Worm (Caenorhabditis elegans) whole organism, L2 larva: ENCODE results near the gene nra-1.

Source experiments
- ZK546.5 ChIP-seq: sonication (generic microtip); optimal IDR thresholded peaks from 2 replicates; lab custom pipeline; 2017; ENCODE audit warnings: missing biosample characterization, missing genetic modification characterization
- ceh-16 ChIP-seq: fragments of 150-350 bp; optimal IDR thresholded peaks from 2 replicates; lab custom pipeline; 2014; ENCODE audit warnings: missing biosample characterization, missing genetic modification characterization
- ceh-82 ChIP-seq: fragments of 150-350 bp; optimal IDR thresholded peaks from 2 replicates; lab custom pipeline; 2014; ENCODE audit warnings: missing biosample characterization, missing genetic modification characterization
- unc-62 ChIP-seq: fragments of 150-350 bp; optimal IDR thresholded peaks from 2 replicates; lab custom pipeline; 2014; ENCODE audit warnings: missing biosample characterization, missing genetic modification reagents, missing genetic modification characterization
- ztf-4 ChIP-seq: fragments of 150-350 bp; optimal IDR thresholded peaks from 2 replicates; lab custom pipeline; 2014; ENCODE audit warnings: missing biosample characterization, missing genetic modification characterization

- TF ChIP-seq ZK546.5 (tag; lab: Kevin White, UChicago), result no peak
- no peak for TF ChIP-seq ceh-16 (tag; lab: Kevin White, UChicago)
- TF ChIP-seq ceh-82, result no peak
- no peak for TF ChIP-seq unc-62 (GFP tag; lab: Kevin White, UChicago)
- TF ChIP-seq ztf-4, result no peak
These were observed 47.0 kb downstream of the nra-1 start for ce11 chrIV:17237029-17237428.
